Fruit fly (Drosophila melanogaster) whole organism, embryonic: Measurements from ENCODE around the gene armi.

Source experiments
- Antp ChIP-seq: fragments of 200-800 bp; sonication (Bioruptor generic); optimal IDR thresholded peaks from 3 replicates; lab custom pipeline; 2016; ENCODE audit warnings: missing biosample characterization, missing genetic modification characterization
- Bgb ChIP-seq: fragments of 200-800 bp; sonication (Bioruptor generic); IDR thresholded peaks from 2 replicates; pipeline ENCODE4 v1.3.6; 2022; ENCODE audit warnings: missing biosample characterization, missing genetic modification characterization; ENCODE audit not compliant: partially characterized antibody
- CG10321 ChIP-seq: fragments of 200-800 bp; sonication (Bioruptor generic); IDR thresholded peaks from 2 replicates; pipeline ENCODE4 v1.3.6; 2022; ENCODE audit warnings: missing biosample characterization, missing genetic modification characterization
- CG10366 ChIP-seq: fragments of 200-800 bp; sonication (Bioruptor generic); IDR thresholded peaks from 2 replicates; pipeline ENCODE4 v1.3.6; 2022; ENCODE audit warnings: missing biosample characterization, missing genetic modification characterization
- CG12104 ChIP-seq: fragments of 200-800 bp; sonication (Bioruptor generic); optimal IDR thresholded peaks from 3 replicates; lab custom pipeline; 2016; ENCODE audit warnings: missing biosample characterization, missing genetic modification characterization
- CG12236 ChIP-seq: fragments of 200-800 bp; sonication (Bioruptor generic); optimal IDR thresholded peaks from 2 replicates; lab custom pipeline; 2016; ENCODE audit warnings: missing biosample characterization, missing genetic modification characterization
- CG12299 ChIP-seq: fragments of 200-800 bp; sonication (Bioruptor generic); optimal IDR thresholded peaks from 2 replicates; lab custom pipeline; 2018; ENCODE audit warnings: missing biosample characterization, mild to moderate bottlenecking, missing genetic modification characterization
- CG12769 ChIP-seq: fragments of 200-800 bp; sonication (Bioruptor generic); optimal IDR thresholded peaks from 2 replicates; lab custom pipeline; 2019; ENCODE audit warnings: missing biosample characterization, mild to moderate bottlenecking, missing genetic modification characterization, moderate library complexity
- CG12942 ChIP-seq: fragments of 200-800 bp; sonication (Bioruptor generic); optimal IDR thresholded peaks from 3 replicates; lab custom pipeline; 2016; ENCODE audit warnings: missing biosample characterization, missing genetic modification characterization
- CG13624 ChIP-seq: fragments of 200-800 bp; sonication (Bioruptor generic); optimal IDR thresholded peaks from 2 replicates; lab custom pipeline; 2016; ENCODE audit warnings: missing biosample characterization, missing genetic modification characterization
- CG13775 ChIP-seq: fragments of 200-800 bp; sonication (Bioruptor generic); optimal IDR thresholded peaks from 3 replicates; lab custom pipeline; 2017; ENCODE audit warnings: missing biosample characterization, mild to moderate bottlenecking, missing genetic modification characterization
- CG15479 ChIP-seq: fragments of 200-800 bp; sonication (Bioruptor generic); optimal IDR thresholded peaks from 3 replicates; lab custom pipeline; 2019; ENCODE audit warnings: missing biosample characterization, mild to moderate bottlenecking, missing genetic modification characterization, moderate library complexity
- CG1603 ChIP-seq: fragments of 200-800 bp; sonication (Bioruptor generic); optimal IDR thresholded peaks from 2 replicates; lab custom pipeline; 2019; ENCODE audit warnings: missing biosample characterization, mild to moderate bottlenecking, missing genetic modification characterization, moderate library complexity
- CG1647 ChIP-seq: fragments of 200-800 bp; sonication (Bioruptor generic); optimal IDR thresholded peaks from 3 replicates; lab custom pipeline; 2016; ENCODE audit warnings: missing biosample characterization, missing genetic modification characterization
- CG1792 ChIP-seq: fragments of 200-800 bp; sonication (Bioruptor generic); optimal IDR thresholded peaks from 2 replicates; lab custom pipeline; 2016; ENCODE audit warnings: missing biosample characterization, missing genetic modification characterization
- CG18011 ChIP-seq: fragments of 200-800 bp; sonication (Bioruptor generic); optimal IDR thresholded peaks from 2 replicates; lab custom pipeline; 2017; ENCODE audit warnings: missing biosample characterization, missing genetic modification characterization, mild to moderate bottlenecking, moderate library complexity, missing genotype
- CG18764 ChIP-seq: fragments of 200-800 bp; sonication (Bioruptor generic); optimal IDR thresholded peaks from 3 replicates; lab custom pipeline; 2016; ENCODE audit warnings: missing biosample characterization, missing genetic modification characterization
- CG2202 ChIP-seq: fragments of 200-800 bp; sonication (Bioruptor generic); optimal IDR thresholded peaks from 2 replicates; lab custom pipeline; 2018; ENCODE audit warnings: missing biosample characterization, mild to moderate bottlenecking, missing genetic modification characterization
- CG30403 ChIP-seq: fragments of 200-800 bp; sonication (Bioruptor generic); optimal IDR thresholded peaks from 3 replicates; lab custom pipeline; 2016; ENCODE audit warnings: missing biosample characterization, missing genetic modification characterization
- CG4730 ChIP-seq: fragments of 200-800 bp; sonication (Bioruptor generic); IDR thresholded peaks from 2 replicates; pipeline ENCODE4 v1.3.6; 2022; ENCODE audit warnings: missing biosample characterization, missing genetic modification characterization
- CG7357 ChIP-seq: fragments of 200-800 bp; sonication (Bioruptor generic); IDR thresholded peaks from 3 replicates; pipeline ENCODE4 v1.3.6; 2022; ENCODE audit warnings: missing biosample characterization, missing genetic modification characterization
- CG7786 ChIP-seq: fragments of 200-800 bp; sonication (Bioruptor generic); optimal IDR thresholded peaks from 2 replicates; lab custom pipeline; 2016; ENCODE audit warnings: missing biosample characterization, missing genetic modification characterization
- CG8478 ChIP-seq: fragments of >200 bp; optimal IDR thresholded peaks from 2 replicates; lab custom pipeline; 2018
- CoRest ChIP-seq: fragments of 200-800 bp; sonication (Bioruptor generic); optimal IDR thresholded peaks from 3 replicates; lab custom pipeline; 2018; ENCODE audit warnings: missing biosample characterization, mild to moderate bottlenecking, missing genetic modification characterization, moderate library complexity
- Dip3 ChIP-seq: fragments of 200-800 bp; sonication (Bioruptor generic); optimal IDR thresholded peaks from 3 replicates; lab custom pipeline; 2016; ENCODE audit warnings: missing biosample characterization, missing genetic modification characterization
- Doc2 ChIP-seq: fragments of 200-800 bp; sonication (Bioruptor generic); IDR thresholded peaks from 2 replicates; pipeline ENCODE4 v1.3.6; 2022; ENCODE audit warnings: missing biosample characterization, missing genetic modification characterization
- Dp ChIP-seq: fragments of 200-800 bp; sonication (Bioruptor generic); optimal IDR thresholded peaks from 2 replicates; lab custom pipeline; 2018; ENCODE audit warnings: missing biosample characterization, mild to moderate bottlenecking, missing genetic modification characterization, moderate library complexity
- Hmr ChIP-seq: fragments of 200-800 bp; sonication (Bioruptor generic); optimal IDR thresholded peaks from 3 replicates; lab custom pipeline; 2017; ENCODE audit warnings: mild to moderate bottlenecking, missing biosample characterization, missing genetic modification reagents, missing genetic modification characterization
- MTF-1 ChIP-seq: fragments of 200-800 bp; sonication (Bioruptor generic); optimal IDR thresholded peaks from 2 replicates; lab custom pipeline; 2018; ENCODE audit warnings: missing biosample characterization, mild to moderate bottlenecking, missing genetic modification characterization, borderline replicate concordance
- Taf1 ChIP-seq: fragments of 200-800 bp; sonication (Bioruptor generic); IDR thresholded peaks from 2 replicates; pipeline ENCODE4 v1.3.6; 2022; ENCODE audit warnings: missing biosample characterization, missing genetic modification characterization
- Trl ChIP-seq, 3 experiments: fragments of >200 bp in 2 of 3; fragments of 200-800 bp in 1 of 3; sonication (Bioruptor generic) in 1 of 3; optimal IDR thresholded peaks; 2 replicates in 1 of 3; 3 replicates in 2 of 3; lab custom pipeline; 2016 to 2017; ENCODE audit warnings: missing biosample characterization in 1 of 3, missing genetic modification characterization in 1 of 3
- al ChIP-seq: fragments of 200-800 bp; sonication (Bioruptor generic); IDR thresholded peaks from 2 replicates; pipeline ENCODE4 v1.3.6; 2022; ENCODE audit warnings: missing biosample characterization, missing genetic modification characterization
- ash1 ChIP-seq: fragments of 200-800 bp; sonication (Bioruptor generic); optimal IDR thresholded peaks from 2 replicates; lab custom pipeline; 2018; ENCODE audit warnings: missing biosample characterization, mild to moderate bottlenecking, missing genetic modification characterization
- bcd ChIP-seq: fragments of 200-800 bp; sonication (Bioruptor generic); optimal IDR thresholded peaks from 2 replicates; lab custom pipeline; 2017; ENCODE audit warnings: missing biosample characterization, mild to moderate bottlenecking, missing genetic modification characterization
- br ChIP-seq: fragments of >200 bp; optimal IDR thresholded peaks from 2 replicates; lab custom pipeline; 2017
- da ChIP-seq: fragments of 200-800 bp; sonication (Bioruptor generic); optimal IDR thresholded peaks from 2 replicates; lab custom pipeline; 2016; ENCODE audit warnings: missing biosample characterization, missing genetic modification characterization
- dm ChIP-seq: fragments of 200-800 bp; sonication (Bioruptor generic); optimal IDR thresholded peaks from 3 replicates; lab custom pipeline; 2016; ENCODE audit warnings: missing biosample characterization, missing genetic modification characterization
- exex ChIP-seq: fragments of 200-800 bp; sonication (Bioruptor generic); optimal IDR thresholded peaks from 4 replicates; lab custom pipeline; 2018; ENCODE audit warnings: missing biosample characterization, mild to moderate bottlenecking, missing genetic modification characterization, moderate library complexity
- hth ChIP-seq: fragments of >200 bp; optimal IDR thresholded peaks from 2 replicates; lab custom pipeline; 2017; ENCODE audit warnings: inconsistent platforms
- kah ChIP-seq: fragments of 200-800 bp; sonication (Bioruptor generic); optimal IDR thresholded peaks from 2 replicates; lab custom pipeline; 2018; ENCODE audit warnings: missing biosample characterization, mild to moderate bottlenecking, missing genetic modification characterization
- kay ChIP-seq: fragments of 200-800 bp; sonication (Bioruptor generic); optimal IDR thresholded peaks from 2 replicates; lab custom pipeline; 2016; ENCODE audit warnings: missing biosample characterization, missing genetic modification characterization
- kni ChIP-seq: fragments of 200-800 bp; sonication (Bioruptor generic); optimal IDR thresholded peaks from 3 replicates; lab custom pipeline; 2017; ENCODE audit warnings: mild to moderate bottlenecking, missing biosample characterization, missing genetic modification reagents, missing genetic modification characterization
- lilli ChIP-seq: fragments of 200-800 bp; sonication (Bioruptor generic); optimal IDR thresholded peaks from 3 replicates; lab custom pipeline; 2016; ENCODE audit warnings: missing biosample characterization, missing genetic modification characterization
- mld ChIP-seq: fragments of 200-800 bp; sonication (Bioruptor generic); IDR thresholded peaks from 3 replicates; pipeline ENCODE4 v1.3.6; 2022; ENCODE audit warnings: missing biosample characterization, missing genetic modification characterization; ENCODE audit not compliant: partially characterized antibody
- odd ChIP-seq: fragments of 200-800 bp; sonication (Bioruptor generic); optimal IDR thresholded peaks from 2 replicates; lab custom pipeline; 2017; ENCODE audit warnings: missing biosample characterization, mild to moderate bottlenecking, missing genetic modification characterization
- onecut ChIP-seq: fragments of 200-800 bp; sonication (Bioruptor generic); IDR thresholded peaks from 2 replicates; pipeline ENCODE4 v1.3.6; 2022; ENCODE audit warnings: missing biosample characterization, missing genetic modification characterization
- pb ChIP-seq: fragments of 200-800 bp; sonication (Bioruptor generic); optimal IDR thresholded peaks from 3 replicates; lab custom pipeline; 2016; ENCODE audit warnings: missing biosample characterization, missing genetic modification characterization
- pros ChIP-seq: fragments of 200-800 bp; sonication (Bioruptor generic); optimal IDR thresholded peaks from 3 replicates; lab custom pipeline; 2019; ENCODE audit warnings: missing biosample characterization, mild to moderate bottlenecking, missing genetic modification characterization, moderate library complexity
- sens ChIP-seq: fragments of 200-800 bp; sonication (Bioruptor generic); peaks from one replicate; lab custom pipeline; 2016; ENCODE audit warnings: missing biosample characterization, missing genetic modification characterization
- sr ChIP-seq: fragments of 200-800 bp; sonication (Bioruptor generic); IDR thresholded peaks from 3 replicates; pipeline ENCODE4 v1.3.6; 2022; ENCODE audit warnings: missing biosample characterization, missing genetic modification characterization
- wor ChIP-seq: fragments of 200-800 bp; sonication (Bioruptor generic); IDR thresholded peaks from 2 replicates; pipeline ENCODE4 v1.3.6; 2022; ENCODE audit warnings: missing biosample characterization, missing genetic modification characterization

Gene armi

dm6 chr3L:3515280-3516020 is 54.3 kb downstream of the armi start, which contains the start of gene Eip63E (continued):
- TF ChIP-seq odd (GFP tag; lab: Kevin White, UChicago) (no peak), br (lab: Kevin White, UChicago) (no peak), CG10321 (GFP tag; lab: Robert Waterston, UW) (no peak), pb (GFP tag; lab: Kevin White, UChicago) (no peak), CG18011 (GFP tag; lab: Kevin White, UChicago) (no peak), Hmr (GFP tag; lab: Kevin White, UChicago) (peak; percentile 45), CG7786 (GFP tag; lab: Kevin White, UChicago) (no peak), CG1647 (no peak), CG12769 (peak; percentile 6), CG7357 (GFP tag; lab: Robert Waterston, UW) (no peak), Doc2 (GFP tag; lab: Robert Waterston, UW) (no peak), kah (GFP tag; lab: Kevin White, UChicago) (no peak), CG1603 (tag; lab: Kevin White, UChicago) (peak; percentile 37), CG18764 (GFP tag; lab: Kevin White, UChicago) (no peak), CG2202 (no peak), al (GFP tag; lab: Robert Waterston, UW) (no peak), kay (GFP tag; lab: Kevin White, UChicago) (no peak), CG30403 (no peak), pros (GFP tag; lab: Kevin White, UChicago) (no peak), kni (GFP tag; lab: Kevin White, UChicago) (no peak), Dp (GFP tag; lab: Kevin White, UChicago) (peak; percentile 21), CG1792 (GFP tag; lab: Kevin White, UChicago) (no peak), CG10366 (no peak), MTF-1 (peak; percentile 10), da (GFP tag; lab: Kevin White, UChicago) (no peak), onecut (GFP tag; lab: Robert Waterston, UW) (no peak), Antp (GFP tag; lab: Kevin White, UChicago) (no peak), CG8478 (no peak), sr (GFP tag; lab: Robert Waterston, UW) (no peak), hth (lab: Kevin White, UChicago) (no peak), sens (GFP tag; lab: Kevin White, UChicago) (peak; percentile 73), Bgb (peak; percentile 49; the same call in 1 of the 2 replicates), Trl (optimal IDR thresholded peaks at IDR 0.05; lab: Kevin White, UChicago) (no peak), Trl (GFP tag; optimal IDR thresholded peaks at IDR 0.05; lab: Kevin White, UChicago) (no peak), CG12942 (no peak), CG4730 (no peak), Dip3 (GFP tag; lab: Kevin White, UChicago) (no peak), CG12104 (GFP tag; lab: Kevin White, UChicago) (no peak), CG12236 (GFP tag; lab: Kevin White, UChicago) (no peak), mld (GFP tag; lab: Robert Waterston, UW) (no peak), Taf1 (GFP tag; lab: Robert Waterston, UW) (no peak), wor (GFP tag; lab: Robert Waterston, UW) (no peak), dm (GFP tag; lab: Kevin White, UChicago) (peak; percentile 60), CG13624 (GFP tag; lab: Kevin White, UChicago) (no peak), lilli (GFP tag; lab: Kevin White, UChicago) (no peak), CG13775 (no peak), ash1 (GFP tag; lab: Kevin White, UChicago) (no peak), exex (no peak), CG15479 (GFP tag; lab: Kevin White, UChicago) (peak; percentile 11), CG12299 (no peak), bcd (no peak), CoRest (peak; percentile 23)
